Worm (Caenorhabditis elegans) whole organism, L3 larva: ENCODE data around the gene rhy-1.

ENCODE experiments used
- aly-2 ChIP-seq: fragments of 150-350 bp; optimal IDR thresholded peaks from 2 replicates; lab custom pipeline; 2014; ENCODE audit warnings: missing biosample characterization, missing genetic modification characterization
- ama-1 ChIP-seq: fragments of 150-350 bp; optimal IDR thresholded peaks from 2 replicates; lab custom pipeline; 2018
- egl-27 ChIP-seq: sonication (generic microtip); optimal IDR thresholded peaks from 4 replicates; lab custom pipeline; 2017; ENCODE audit warnings: missing biosample characterization, missing genetic modification reagents, missing genetic modification characterization
- elt-2 ChIP-seq: sonication (generic microtip); optimal IDR thresholded peaks from 2 replicates; lab custom pipeline; 2016; ENCODE audit warnings: missing genetic modification reagents, mild to moderate bottlenecking, missing genetic modification characterization, missing compliant biosample characterization
- fos-1 ChIP-seq: fragments of 150-350 bp; optimal IDR thresholded peaks from 2 replicates; lab custom pipeline; 2014; ENCODE audit warnings: missing biosample characterization, missing genetic modification characterization
- lin-39 ChIP-seq: fragments of 150-350 bp; optimal IDR thresholded peaks from 2 replicates; lab custom pipeline; 2018; ENCODE audit warnings: missing biosample characterization, missing genetic modification reagents, missing genetic modification characterization
- nhr-76 ChIP-seq: fragments of 150-350 bp; sonication (generic microtip); optimal IDR thresholded peaks from 5 replicates; lab custom pipeline; 2014; ENCODE audit warnings: missing biosample characterization, missing genetic modification characterization
- nhr-77 ChIP-seq: fragments of 150-350 bp; optimal IDR thresholded peaks from 2 replicates; lab custom pipeline; 2014; ENCODE audit warnings: missing biosample characterization, missing genetic modification characterization
- pqm-1 ChIP-seq: fragments of 150-350 bp; optimal IDR thresholded peaks from 2 replicates; lab custom pipeline; 2017; ENCODE audit warnings: missing biosample characterization, missing genetic modification characterization, inconsistent platforms
- tbx-2 ChIP-seq: sonication (generic microtip); optimal IDR thresholded peaks from 2 replicates; lab custom pipeline; 2016; ENCODE audit warnings: mild to moderate bottlenecking, missing genetic modification characterization, missing compliant biosample characterization

DNA sequence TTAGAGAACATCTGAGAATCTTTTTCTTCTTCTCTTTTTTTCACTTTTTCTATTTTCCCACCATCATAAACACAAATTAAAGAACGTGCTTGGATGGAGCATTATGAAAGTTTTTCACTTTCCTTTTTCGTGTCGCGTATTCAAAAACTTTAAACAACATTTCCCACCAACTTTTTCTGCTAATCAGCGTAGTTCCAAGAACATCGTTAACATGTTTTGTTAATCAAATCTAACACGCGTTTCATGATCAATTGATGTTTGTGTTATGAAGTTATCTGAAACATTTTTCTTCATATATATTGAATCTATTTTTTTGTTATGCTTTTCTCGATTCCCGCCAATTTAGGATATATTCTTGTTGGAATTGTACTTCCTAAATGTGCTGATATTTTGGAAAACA, 45.5 kb upstream of the rhy-1 start:
- TF ChIP-seq nhr-77 (tag; lab: Kevin White, UChicago) (no peak), tbx-2 (no peak), aly-2 (no peak), lin-39 (tag; lab: Kevin White, UChicago) (no peak), egl-27 (no peak), pqm-1 (tag; lab: Kevin White, UChicago) (no peak), nhr-76 (tag; lab: Kevin White, UChicago) (no peak), ama-1 (lab: Kevin White, UChicago) (no peak), elt-2 (no peak), fos-1 (tag; lab: Kevin White, UChicago) (no peak)
